Fruit fly (Drosophila melanogaster): Measurements from ENCODE around the gene CG7365.

CG7365 gene

DNA sequence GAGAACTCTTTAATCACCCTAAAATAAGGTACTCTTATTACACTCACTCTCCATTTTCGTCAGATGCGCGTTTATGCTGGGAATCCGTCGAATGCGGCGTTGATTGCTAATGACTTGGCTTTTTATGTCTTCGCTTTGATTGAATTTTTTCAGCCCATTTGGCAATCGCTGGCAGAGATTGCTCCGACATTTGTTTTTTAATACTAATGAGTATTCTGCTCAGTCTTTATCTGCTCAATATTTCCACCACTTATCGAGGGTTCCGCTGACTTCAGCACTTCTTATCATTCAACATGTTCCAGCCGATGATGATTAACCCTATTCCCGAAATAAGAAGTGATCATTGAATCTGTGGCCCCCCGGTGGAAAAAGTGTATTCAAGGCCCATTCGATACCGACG, 4.5 kb upstream of the CG7365 start, which contains the start of gene obst-J:
Gene obst-J, minus strand, starts transcription at position 101 of the 400 bp plus-strand sequence.
- TF ChIP-seq CG32264 (GFP tag; optimal IDR thresholded peaks at IDR 0.05), result no peak

- TF ChIP-seq CrebA (GFP tag; optimal IDR thresholded peaks at IDR 0.05; ENCODE audit: borderline replicate concordance), result no peak
- TF ChIP-seq Rel (GFP tag; optimal IDR thresholded peaks at IDR 0.05), result no peak
- peak; percentile 91 for TF ChIP-seq Rel (tag; optimal IDR thresholded peaks at IDR 0.05)
Observed at dm6 chr3L:20129032-20129431, 1.9 kb upstream of the CG7365 start, which contains the start of gene gig. TSS of gene gig (plus strand) at chr3L:20129181.

dm6 chr3L:20126106-20126505, 1.1 kb downstream of the CG7365 start:
- no peak for TF ChIP-seq HLH106 (tag; optimal IDR thresholded peaks at IDR 0.05)
- TF ChIP-seq br (GFP tag; optimal IDR thresholded peaks at IDR 0.05), result no peak
- TF ChIP-seq Sp1 (GFP tag; optimal IDR thresholded peaks at IDR 0.05), result no peak
- no peak for TF ChIP-seq OdsH (GFP tag; optimal IDR thresholded peaks at IDR 0.05)
- TF ChIP-seq dl (GFP tag; optimal IDR thresholded peaks at IDR 0.05; ENCODE audit: insufficient read depth in 1 of 2, partially characterized antibody in 2 of 2), result no peak

dm6 chr3L:20123038-20123437, 4.1 kb downstream of the CG7365 start:
- TF ChIP-seq ey (GFP tag; optimal IDR thresholded peaks at IDR 0.05), result no peak
- TF ChIP-seq h (GFP tag; optimal IDR thresholded peaks at IDR 0.05), result peak; percentile 32
- TF ChIP-seq Vsx2 (GFP tag; optimal IDR thresholded peaks at IDR 0.05; ENCODE audit: partially characterized antibody), result no peak

dm6 chr3L:20112797-20113368, 14.3 kb downstream of the CG7365 start, which contains the start of gene CG14187:
TSS of gene CG14187 (minus strand) at chr3L:20112847.
- TF ChIP-seq dmrt93B (GFP tag; optimal IDR thresholded peaks at IDR 0.05) (no peak), Hr83 (GFP tag; optimal IDR thresholded peaks at IDR 0.05; ENCODE audit: poor library complexity, severe bottlenecking) (no peak), OdsH (GFP tag; optimal IDR thresholded peaks at IDR 0.05) (no peak), jim (GFP tag; optimal IDR thresholded peaks at IDR 0.05) (no peak), Jra (GFP tag; optimal IDR thresholded peaks at IDR 0.05) (no peak), Myc (optimal IDR thresholded peaks at IDR 0.05) (no peak), Sp1 (GFP tag; optimal IDR thresholded peaks at IDR 0.05) (no peak), Hnf4 (GFP tag; optimal IDR thresholded peaks at IDR 0.05) (no peak), Mio (GFP tag; optimal IDR thresholded peaks at IDR 0.05) (no peak), br (GFP tag; optimal IDR thresholded peaks at IDR 0.05) (no peak), sv (GFP tag; optimal IDR thresholded peaks at IDR 0.05) (no peak)

- TF ChIP-seq usp (GFP tag; optimal IDR thresholded peaks at IDR 0.05) (no peak), brk (GFP tag; optimal IDR thresholded peaks at IDR 0.05) (no peak), jim (GFP tag; optimal IDR thresholded peaks at IDR 0.05) (no peak)
Observed at dm6 chr3L:20111434-20111833, 15.7 kb downstream of the CG7365 start, which contains the start of gene Ir76b. TSS of gene Ir76b (minus strand) at chr3L:20111534.

- TF ChIP-seq dl (GFP tag; optimal IDR thresholded peaks at IDR 0.05; ENCODE audit: insufficient read depth in 1 of 2, partially characterized antibody in 2 of 2), result no peak
- TF ChIP-seq sv (GFP tag; optimal IDR thresholded peaks at IDR 0.05), result no peak
- no peak for TF ChIP-seq psq (GFP tag; optimal IDR thresholded peaks at IDR 0.05)
- no peak for TF ChIP-seq Sp1 (GFP tag; optimal IDR thresholded peaks at IDR 0.05)
- TF ChIP-seq sage (GFP tag; optimal IDR thresholded peaks at IDR 0.05), result no peak
- no peak for TF ChIP-seq br (GFP tag; optimal IDR thresholded peaks at IDR 0.05)
- TF ChIP-seq Rel (GFP tag; optimal IDR thresholded peaks at IDR 0.05), result no peak
- TF ChIP-seq Rel (tag; optimal IDR thresholded peaks at IDR 0.05), result no peak
- TF ChIP-seq jim (GFP tag; optimal IDR thresholded peaks at IDR 0.05), result no peak
- TF ChIP-seq dsf (GFP tag; optimal IDR thresholded peaks at IDR 0.05; ENCODE audit: borderline replicate concordance), result no peak
- TF ChIP-seq OdsH (GFP tag; optimal IDR thresholded peaks at IDR 0.05), result no peak
- TF ChIP-seq ey (GFP tag; optimal IDR thresholded peaks at IDR 0.05), result no peak
- no peak for TF ChIP-seq HLH106 (tag; optimal IDR thresholded peaks at IDR 0.05)
- no peak for TF ChIP-seq dmrt93B (GFP tag; optimal IDR thresholded peaks at IDR 0.05)
- TF ChIP-seq Jra (GFP tag; optimal IDR thresholded peaks at IDR 0.05), result no peak
- no peak for TF ChIP-seq tai (GFP tag; optimal IDR thresholded peaks at IDR 0.05)
- no peak for TF ChIP-seq h (GFP tag; optimal IDR thresholded peaks at IDR 0.05)
- no peak for TF ChIP-seq woc (GFP tag; optimal IDR thresholded peaks at IDR 0.05)
Observed at dm6 chr3L:20105794-20106193, 21.4 kb downstream of the CG7365 start, which contains the start of gene CG14185. TSS of gene CG14185 (plus strand) at chr3L:20106094.

Data from whole organism, wandering third instar larva.